Fruit fly (Drosophila melanogaster) whole organism, embryonic: ENCODE results near the gene Bgb.

Experiments used
- Atf-2 ChIP-seq: fragments of 200-800 bp; sonication (Bioruptor generic); optimal IDR thresholded peaks from 2 replicates; lab custom pipeline; 2016; ENCODE audit warnings: missing biosample characterization, missing genetic modification characterization
- CG10209 ChIP-seq: fragments of 200-800 bp; sonication (Bioruptor generic); optimal IDR thresholded peaks from 3 replicates; lab custom pipeline; 2017; ENCODE audit warnings: missing biosample characterization, mild to moderate bottlenecking, missing genetic modification characterization, missing genetic modification reagents
- CG10366 ChIP-seq: fragments of 200-800 bp; sonication (Bioruptor generic); IDR thresholded peaks from 2 replicates; pipeline ENCODE4 v1.3.6; 2022; ENCODE audit warnings: missing biosample characterization, missing genetic modification characterization
- CG10959 ChIP-seq: fragments of 200-800 bp; sonication (Bioruptor generic); IDR thresholded peaks from 2 replicates; pipeline ENCODE4 v1.3.6; 2022; ENCODE audit warnings: missing biosample characterization, missing genetic modification characterization
- CG11504 ChIP-seq: fragments of 200-800 bp; sonication (Bioruptor generic); optimal IDR thresholded peaks from 3 replicates; lab custom pipeline; 2019; ENCODE audit warnings: missing biosample characterization, mild to moderate bottlenecking, missing genetic modification characterization, moderate library complexity
- CG13624 ChIP-seq: fragments of 200-800 bp; sonication (Bioruptor generic); optimal IDR thresholded peaks from 2 replicates; lab custom pipeline; 2016; ENCODE audit warnings: missing biosample characterization, missing genetic modification characterization
- CG14050 ChIP-seq: fragments of 200-800 bp; sonication (Bioruptor generic); IDR thresholded peaks from 3 replicates; pipeline ENCODE4 v1.3.6; 2022; ENCODE audit warnings: missing biosample characterization, missing genetic modification characterization
- CG15601 ChIP-seq: fragments of 200-800 bp; sonication (Bioruptor generic); optimal IDR thresholded peaks from 3 replicates; lab custom pipeline; 2019; ENCODE audit warnings: missing biosample characterization, mild to moderate bottlenecking, missing genetic modification characterization, moderate library complexity
- CG17612 ChIP-seq: fragments of 200-800 bp; sonication (Bioruptor generic); IDR thresholded peaks from 2 replicates; pipeline ENCODE4 v1.3.6; 2022; ENCODE audit warnings: missing biosample characterization, missing genetic modification characterization
- CG2120 ChIP-seq: fragments of 200-800 bp; sonication (Bioruptor generic); optimal IDR thresholded peaks from 3 replicates; lab custom pipeline; 2016; ENCODE audit warnings: missing biosample characterization, missing genetic modification characterization
- CG2712 ChIP-seq: fragments of 200-800 bp; optimal IDR thresholded peaks from 3 replicates; lab custom pipeline; 2019; ENCODE audit warnings: missing biosample characterization, mild to moderate bottlenecking, missing genetic modification characterization, moderate library complexity
- CG30403 ChIP-seq: fragments of 200-800 bp; sonication (Bioruptor generic); optimal IDR thresholded peaks from 3 replicates; lab custom pipeline; 2016; ENCODE audit warnings: missing biosample characterization, missing genetic modification characterization
- CG34422 ChIP-seq: fragments of 200-800 bp; sonication (Bioruptor generic); IDR thresholded peaks from 3 replicates; pipeline ENCODE4 v1.3.6; 2022; ENCODE audit warnings: missing biosample characterization, missing genetic modification characterization
- CG4360 ChIP-seq: fragments of 200-800 bp; sonication (Bioruptor generic); IDR thresholded peaks from 2 replicates; pipeline ENCODE4 v1.3.6; 2022; ENCODE audit warnings: missing biosample characterization, missing genetic modification characterization
- CG4404 ChIP-seq: fragments of 200-800 bp; sonication (Bioruptor generic); IDR thresholded peaks from 2 replicates; pipeline ENCODE4 v1.3.6; 2022; ENCODE audit warnings: missing biosample characterization, missing genetic modification characterization
- CG5953 ChIP-seq: fragments of 200-800 bp; sonication (Bioruptor generic); IDR thresholded peaks from 2 replicates; pipeline ENCODE4 v1.3.6; 2022; ENCODE audit warnings: missing biosample characterization, missing genetic modification characterization
- CG6272 ChIP-seq: fragments of 200-800 bp; sonication (Bioruptor generic); IDR thresholded peaks from 2 replicates; pipeline ENCODE4 v1.3.6; 2022; ENCODE audit warnings: missing biosample characterization, missing genetic modification characterization
- CG7556 ChIP-seq: fragments of 200-800 bp; sonication (Bioruptor generic); optimal IDR thresholded peaks from 2 replicates; lab custom pipeline; 2017; ENCODE audit warnings: missing biosample characterization, mild to moderate bottlenecking, missing genetic modification characterization
- CG7786 ChIP-seq: fragments of 200-800 bp; sonication (Bioruptor generic); optimal IDR thresholded peaks from 2 replicates; lab custom pipeline; 2016; ENCODE audit warnings: missing biosample characterization, missing genetic modification characterization
- CG9215 ChIP-seq: fragments of 200-800 bp; sonication (Bioruptor generic); IDR thresholded peaks from 2 replicates; pipeline ENCODE4 v1.3.6; 2022; ENCODE audit warnings: missing biosample characterization, missing genetic modification characterization
- CG9437 ChIP-seq: fragments of 200-800 bp; sonication (Bioruptor generic); optimal IDR thresholded peaks from 2 replicates; lab custom pipeline; 2018; ENCODE audit warnings: missing biosample characterization, mild to moderate bottlenecking, missing genetic modification characterization
- CHES-1-like ChIP-seq: fragments of 200-800 bp; sonication (Bioruptor generic); optimal IDR thresholded peaks from 2 replicates; lab custom pipeline; 2016; ENCODE audit warnings: missing biosample characterization, missing genetic modification characterization
- Deaf1 ChIP-seq: fragments of 200-800 bp; optimal IDR thresholded peaks from 3 replicates; lab custom pipeline; 2019; ENCODE audit warnings: missing biosample characterization, mild to moderate bottlenecking, missing genetic modification characterization, moderate library complexity
- Dip2 ChIP-seq: fragments of 200-800 bp; sonication (Bioruptor generic); IDR thresholded peaks from 2 replicates; pipeline ENCODE4 v1.3.6; 2022; ENCODE audit warnings: missing biosample characterization, missing genetic modification characterization
- Dip3 ChIP-seq: fragments of 200-800 bp; sonication (Bioruptor generic); optimal IDR thresholded peaks from 3 replicates; lab custom pipeline; 2016; ENCODE audit warnings: missing biosample characterization, missing genetic modification characterization
- H2.0 ChIP-seq: fragments of 200-800 bp; sonication (Bioruptor generic); IDR thresholded peaks from 2 replicates; pipeline ENCODE4 v1.3.6; 2022; ENCODE audit warnings: missing biosample characterization, missing genetic modification characterization
- HLH54F ChIP-seq: fragments of 200-800 bp; sonication (Bioruptor generic); optimal IDR thresholded peaks from 3 replicates; lab custom pipeline; 2016; ENCODE audit warnings: missing biosample characterization, missing genetic modification characterization
- Meics ChIP-seq: fragments of 200-800 bp; sonication (Bioruptor generic); optimal IDR thresholded peaks from 2 replicates; lab custom pipeline; 2017; ENCODE audit warnings: missing biosample characterization, mild to moderate bottlenecking, missing genetic modification characterization
- Optix ChIP-seq: fragments of 200-800 bp; sonication (Bioruptor generic); IDR thresholded peaks from 3 replicates; pipeline ENCODE4 v1.3.6; 2022; ENCODE audit warnings: missing biosample characterization, missing genetic modification characterization
- PHDP ChIP-seq: fragments of 200-800 bp; sonication (Bioruptor generic); optimal IDR thresholded peaks from 3 replicates; lab custom pipeline; 2018; ENCODE audit warnings: missing biosample characterization, mild to moderate bottlenecking, missing genetic modification characterization, moderate library complexity
- Pdp1 ChIP-seq, 2 experiments: fragments of 200-800 bp; sonication (Bioruptor generic); optimal IDR thresholded peaks; 3 replicates each; lab custom pipeline; 2016; ENCODE audit warnings: missing biosample characterization in 2 of 2, missing genetic modification characterization in 2 of 2, mild to moderate bottlenecking in 1 of 2, moderate library complexity in 1 of 2
- Side ChIP-seq: fragments of 200-800 bp; sonication (Bioruptor generic); optimal IDR thresholded peaks from 2 replicates; lab custom pipeline; 2016; ENCODE audit warnings: missing biosample characterization, missing genetic modification characterization
- Six4 ChIP-seq: fragments of 200-800 bp; sonication (Bioruptor generic); optimal IDR thresholded peaks from 2 replicates; lab custom pipeline; 2016; ENCODE audit warnings: missing biosample characterization, missing genetic modification characterization
- Sox100B ChIP-seq: fragments of 200-800 bp; sonication (Bioruptor generic); optimal IDR thresholded peaks from 3 replicates; lab custom pipeline; 2018; ENCODE audit warnings: missing biosample characterization, mild to moderate bottlenecking, missing genetic modification characterization
- crol ChIP-seq: fragments of 200-800 bp; sonication (Bioruptor generic); IDR thresholded peaks from 2 replicates; pipeline ENCODE4 v1.3.6; 2022; ENCODE audit warnings: missing biosample characterization, missing genetic modification characterization
- disco-r ChIP-seq: fragments of 200-800 bp; sonication (Bioruptor generic); optimal IDR thresholded peaks from 2 replicates; lab custom pipeline; 2016; ENCODE audit warnings: missing biosample characterization, missing genetic modification characterization
- dmrt99B ChIP-seq: fragments of 200-800 bp; sonication (Bioruptor generic); optimal IDR thresholded peaks from 2 replicates; lab custom pipeline; 2018; ENCODE audit warnings: missing biosample characterization, mild to moderate bottlenecking, missing genetic modification characterization, moderate library complexity
- fu2 ChIP-seq: fragments of 200-800 bp; sonication (Bioruptor generic); optimal IDR thresholded peaks from 2 replicates; lab custom pipeline; 2016; ENCODE audit warnings: missing biosample characterization, missing genetic modification characterization
- gem ChIP-seq: fragments of 200-800 bp; sonication (Bioruptor generic); optimal IDR thresholded peaks from 2 replicates; lab custom pipeline; 2019; ENCODE audit warnings: missing biosample characterization, mild to moderate bottlenecking, missing genetic modification characterization, moderate library complexity
- jing ChIP-seq: fragments of 200-800 bp; sonication (Bioruptor generic); optimal IDR thresholded peaks from 2 replicates; lab custom pipeline; 2018; ENCODE audit warnings: missing biosample characterization, mild to moderate bottlenecking, missing genetic modification characterization
- kay ChIP-seq: fragments of 200-800 bp; sonication (Bioruptor generic); optimal IDR thresholded peaks from 2 replicates; lab custom pipeline; 2016; ENCODE audit warnings: missing biosample characterization, missing genetic modification characterization
- lola ChIP-seq, 3 experiments: fragments of >200 bp in 2 of 3; fragments of 200-800 bp in 1 of 3; sonication (Bioruptor generic) in 1 of 3; optimal IDR thresholded peaks; 2 replicates each; lab custom pipeline; 2017 to 2019; ENCODE audit warnings: missing biosample characterization in 3 of 3, missing genetic modification characterization in 3 of 3, mild to moderate bottlenecking in 1 of 3, moderate library complexity in 1 of 3
- nerfin-1 ChIP-seq: fragments of 200-800 bp; sonication (Bioruptor generic); optimal IDR thresholded peaks from 3 replicates; lab custom pipeline; 2019; ENCODE audit warnings: missing biosample characterization, mild to moderate bottlenecking, missing genetic modification characterization, moderate library complexity
- scrt ChIP-seq: fragments of 200-800 bp; sonication (Bioruptor generic); optimal IDR thresholded peaks from 2 replicates; lab custom pipeline; 2018; ENCODE audit warnings: missing biosample characterization, mild to moderate bottlenecking, missing genetic modification characterization, moderate library complexity
- shn ChIP-seq: fragments of 200-800 bp; sonication (Bioruptor generic); optimal IDR thresholded peaks from 3 replicates; lab custom pipeline; 2016; ENCODE audit warnings: missing biosample characterization, missing genetic modification characterization
- sob ChIP-seq: fragments of 200-800 bp; sonication (Bioruptor generic); IDR thresholded peaks from 2 replicates; pipeline ENCODE4 v1.3.6; 2022; ENCODE audit warnings: missing biosample characterization, missing genetic modification characterization
- sqz ChIP-seq: fragments of 200-800 bp; sonication (Bioruptor generic); optimal IDR thresholded peaks from 3 replicates; lab custom pipeline; 2018; ENCODE audit warnings: missing biosample characterization, mild to moderate bottlenecking, missing genetic modification characterization
- tll ChIP-seq, 2 experiments: fragments of 200-800 bp in 1 of 2; fragments of >200 bp in 1 of 2; sonication (Bioruptor generic) in 1 of 2; optimal IDR thresholded peaks; 2 replicates each; lab custom pipeline; 2017 to 2019; ENCODE audit warnings: missing biosample characterization in 2 of 2, missing genetic modification characterization in 2 of 2, mild to moderate bottlenecking in 1 of 2, moderate library complexity in 1 of 2
- usp ChIP-seq: fragments of >200 bp; optimal IDR thresholded peaks from 2 replicates; lab custom pipeline; 2017; ENCODE audit warnings: missing biosample characterization, missing genetic modification characterization
- vvl ChIP-seq: fragments of 200-800 bp; sonication (Bioruptor generic); IDR thresholded peaks from 2 replicates; pipeline ENCODE4 v1.3.6; 2022; ENCODE audit warnings: missing biosample characterization, missing genetic modification characterization
- wek ChIP-seq: fragments of 200-800 bp; sonication (Bioruptor generic); optimal IDR thresholded peaks from 3 replicates; lab custom pipeline; 2018; ENCODE audit warnings: missing biosample characterization, mild to moderate bottlenecking, missing genetic modification characterization, moderate library complexity
- zfh2 ChIP-seq: fragments of 200-800 bp; sonication (Bioruptor generic); optimal IDR thresholded peaks from 2 replicates; lab custom pipeline; 2016; ENCODE audit warnings: missing biosample characterization, missing genetic modification characterization

Gene Bgb

DNA sequence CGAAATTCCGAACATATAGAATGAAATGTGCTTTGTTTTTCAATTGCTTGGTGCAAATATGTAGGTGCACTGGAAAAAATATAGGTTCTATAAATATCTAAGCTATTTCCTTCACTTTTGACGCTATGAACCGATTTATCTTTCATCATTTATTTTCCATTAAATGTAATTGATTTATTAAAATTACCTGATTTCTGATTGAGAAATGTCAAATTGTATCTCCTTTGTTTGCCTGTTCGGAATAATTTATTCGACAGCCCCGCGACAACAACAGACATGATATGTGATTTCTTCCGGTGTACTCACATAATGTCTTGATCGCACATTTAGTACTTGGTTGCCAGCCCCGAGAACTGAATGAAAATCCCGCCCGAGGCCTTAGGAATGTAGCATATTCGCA, 29.9 kb upstream of the Bgb start (continued):
- TF ChIP-seq Pdp1 (GFP tag; optimal IDR thresholded peaks at IDR 0.05; lab: Kevin White, UChicago): peak in 1 of 2 experiments; percentile 46
- TF ChIP-seq CG11504: peak; percentile 55
- TF ChIP-seq Atf-2 (GFP tag; lab: Kevin White, UChicago): no peak
- TF ChIP-seq Deaf1 (tag; lab: Kevin White, UChicago): no peak
- TF ChIP-seq CG4404 (GFP tag; lab: Robert Waterston, UW): no peak
- peak; percentile 24 for TF ChIP-seq CG7556 (GFP tag; lab: Kevin White, UChicago)
- TF ChIP-seq CG2712 (tag; lab: Kevin White, UChicago): peak; percentile 39
- TF ChIP-seq tll (GFP tag; optimal IDR thresholded peaks at IDR 0.05; lab: Kevin White, UChicago): no peak
- no peak for TF ChIP-seq usp (GFP tag; lab: Kevin White, UChicago)
- no peak for TF ChIP-seq disco-r
- peak; percentile 16 for TF ChIP-seq fu2 (GFP tag; lab: Kevin White, UChicago)
- TF ChIP-seq vvl (GFP tag; lab: Robert Waterston, UW): no peak
- peak; percentile 48 for TF ChIP-seq PHDP (tag; lab: Kevin White, UChicago)
- TF ChIP-seq CG9215 (GFP tag; lab: Robert Waterston, UW): peak; percentile 59; the same call in 1 of the 2 replicates
- no peak for TF ChIP-seq kay
- no peak for TF ChIP-seq dmrt99B (tag; lab: Kevin White, UChicago)
- no peak for TF ChIP-seq CG6272 (GFP tag; lab: Robert Waterston, UW)
- no peak for TF ChIP-seq wek (GFP tag; lab: Kevin White, UChicago)
- peak; percentile 59 for TF ChIP-seq gem (tag; lab: Kevin White, UChicago)
- 0 out of 2 replicates have a peak, but pooled peaks have one; percentile 43 for TF ChIP-seq sob (GFP tag; lab: Robert Waterston, UW)
- TF ChIP-seq jing (GFP tag; lab: Kevin White, UChicago): no peak
- TF ChIP-seq CG2120 (GFP tag; lab: Kevin White, UChicago): peak; percentile 75
- peak; percentile 19; the same call in 1 of the 2 replicates for TF ChIP-seq CG10366
- TF ChIP-seq CG10209: peak; percentile 34
- no peak for TF ChIP-seq Optix (GFP tag; lab: Robert Waterston, UW)
- peak; percentile 50 for TF ChIP-seq CG30403 (GFP tag; lab: Kevin White, UChicago)
- TF ChIP-seq shn: peak; percentile 1
- no peak for TF ChIP-seq CG5953 (GFP tag; lab: Robert Waterston, UW)
- TF ChIP-seq Meics: peak; percentile 68
- no peak for TF ChIP-seq CG4360 (GFP tag; lab: Robert Waterston, UW)
- TF ChIP-seq CG15601: no peak
- no peak for TF ChIP-seq CHES-1-like (GFP tag; lab: Kevin White, UChicago)
- TF ChIP-seq CG7786 (GFP tag; lab: Kevin White, UChicago): peak; percentile 29
- no peak for TF ChIP-seq crol
- no peak for TF ChIP-seq CG17612
- TF ChIP-seq Sox100B (GFP tag; lab: Kevin White, UChicago): no peak
- peak; percentile 46 for TF ChIP-seq Dip3 (GFP tag; lab: Kevin White, UChicago)
- TF ChIP-seq sqz (GFP tag; lab: Kevin White, UChicago): no peak
- TF ChIP-seq CG13624 (GFP tag; lab: Kevin White, UChicago): peak; percentile 29
- TF ChIP-seq CG34422: 0 out of 3 replicates have a peak, but pooled peaks have one; percentile 31
- peak; percentile 4 for TF ChIP-seq CG9437 (GFP tag; lab: Kevin White, UChicago)
- no peak for TF ChIP-seq scrt (GFP tag; lab: Kevin White, UChicago)
- no peak for TF ChIP-seq lola (GFP tag; optimal IDR thresholded peaks at IDR 0.05; lab: Kevin White, UChicago)
- peak; percentile 16 for TF ChIP-seq zfh2 (GFP tag; lab: Kevin White, UChicago)
- no peak for TF ChIP-seq nerfin-1 (tag; lab: Kevin White, UChicago)
- no peak for TF ChIP-seq CG14050 (GFP tag; lab: Robert Waterston, UW)
- no peak for TF ChIP-seq Dip2 (GFP tag; lab: Robert Waterston, UW)
- TF ChIP-seq Six4 (GFP tag; lab: Kevin White, UChicago): no peak
- no peak for TF ChIP-seq Side
- peak; percentile 37; the same call in 1 of the 2 replicates for TF ChIP-seq H2.0 (GFP tag; lab: Robert Waterston, UW)
- peak; percentile 22 for TF ChIP-seq HLH54F (GFP tag; lab: Kevin White, UChicago)
- TF ChIP-seq CG10959: no peak
